Fruit fly (Drosophila melanogaster) whole organism, embryonic: ENCODE results near the gene Eip63E.

Source experiments
- CG10565 ChIP-seq: fragments of 200-800 bp; sonication (Bioruptor generic); optimal IDR thresholded peaks from 3 replicates; lab custom pipeline; 2016; ENCODE audit warnings: missing biosample characterization, mild to moderate bottlenecking, missing genetic modification characterization
- CG11085 ChIP-seq: fragments of 200-800 bp; sonication (Bioruptor generic); IDR thresholded peaks from 2 replicates; pipeline ENCODE4 v1.3.6; 2022; ENCODE audit warnings: missing biosample characterization, missing genetic modification characterization
- CG11504 ChIP-seq: fragments of 200-800 bp; sonication (Bioruptor generic); optimal IDR thresholded peaks from 3 replicates; lab custom pipeline; 2019; ENCODE audit warnings: missing biosample characterization, mild to moderate bottlenecking, missing genetic modification characterization, moderate library complexity
- CG12219 ChIP-seq: fragments of 200-800 bp; sonication (Bioruptor generic); optimal IDR thresholded peaks from 3 replicates; lab custom pipeline; 2018; ENCODE audit warnings: missing biosample characterization, mild to moderate bottlenecking, missing genetic modification characterization
- CG12236 ChIP-seq: fragments of 200-800 bp; sonication (Bioruptor generic); optimal IDR thresholded peaks from 2 replicates; lab custom pipeline; 2016; ENCODE audit warnings: missing biosample characterization, missing genetic modification characterization
- CG12942 ChIP-seq: fragments of 200-800 bp; sonication (Bioruptor generic); optimal IDR thresholded peaks from 3 replicates; lab custom pipeline; 2016; ENCODE audit warnings: missing biosample characterization, missing genetic modification characterization
- CG16779 ChIP-seq: fragments of 200-800 bp; sonication (Bioruptor generic); IDR thresholded peaks from 2 replicates; pipeline ENCODE4 v1.3.6; 2022; ENCODE audit warnings: missing biosample characterization, missing genetic modification characterization
- CG17385 ChIP-seq: fragments of 200-800 bp; sonication (Bioruptor generic); optimal IDR thresholded peaks from 3 replicates; lab custom pipeline; 2018; ENCODE audit warnings: missing biosample characterization, mild to moderate bottlenecking, missing genetic modification characterization
- CG18764 ChIP-seq: fragments of 200-800 bp; sonication (Bioruptor generic); optimal IDR thresholded peaks from 3 replicates; lab custom pipeline; 2016; ENCODE audit warnings: missing biosample characterization, missing genetic modification characterization
- CG2116 ChIP-seq: fragments of 200-800 bp; sonication (Bioruptor generic); optimal IDR thresholded peaks from 3 replicates; lab custom pipeline; 2018; ENCODE audit warnings: missing biosample characterization, mild to moderate bottlenecking, missing genetic modification characterization
- CG33213 ChIP-seq: fragments of 200-800 bp; sonication (Bioruptor generic); optimal IDR thresholded peaks from 3 replicates; lab custom pipeline; 2016; ENCODE audit warnings: missing biosample characterization, missing genetic modification characterization
- CG3407 ChIP-seq: fragments of 200-800 bp; sonication (Bioruptor generic); optimal IDR thresholded peaks from 2 replicates; lab custom pipeline; 2018; ENCODE audit warnings: missing biosample characterization, mild to moderate bottlenecking, missing genetic modification characterization
- CG3838 ChIP-seq: fragments of 200-800 bp; sonication (Bioruptor generic); optimal IDR thresholded peaks from 3 replicates; lab custom pipeline; 2016; ENCODE audit warnings: missing biosample characterization, missing genetic modification characterization
- CG43689 ChIP-seq: fragments of 200-800 bp; sonication (Bioruptor generic); IDR thresholded peaks from 2 replicates; pipeline ENCODE4 v1.3.6; 2022; ENCODE audit warnings: missing biosample characterization, missing genetic modification characterization
- CG4617 ChIP-seq: fragments of 200-800 bp; sonication (Bioruptor generic); optimal IDR thresholded peaks from 3 replicates; lab custom pipeline; 2016; ENCODE audit warnings: missing biosample characterization, missing genetic modification characterization, borderline replicate concordance
- CG4854 ChIP-seq: fragments of 200-800 bp; sonication (Bioruptor generic); optimal IDR thresholded peaks from 2 replicates; lab custom pipeline; 2016; ENCODE audit warnings: missing biosample characterization, missing genetic modification characterization, inconsistent platforms
- CG5953 ChIP-seq: fragments of 200-800 bp; sonication (Bioruptor generic); IDR thresholded peaks from 2 replicates; pipeline ENCODE4 v1.3.6; 2022; ENCODE audit warnings: missing biosample characterization, missing genetic modification characterization
- CG6254 ChIP-seq: fragments of 200-800 bp; sonication (Bioruptor generic); optimal IDR thresholded peaks from 3 replicates; lab custom pipeline; 2017; ENCODE audit warnings: mild to moderate bottlenecking, missing biosample characterization, missing genetic modification reagents, missing genetic modification characterization
- CG6791 ChIP-seq: fragments of 200-800 bp; sonication (Bioruptor generic); IDR thresholded peaks from 3 replicates; pipeline ENCODE4 v1.3.6; 2022; ENCODE audit warnings: missing biosample characterization, missing genetic modification characterization; ENCODE audit not compliant: partially characterized antibody
- CG6854 ChIP-seq: fragments of 200-800 bp; sonication (Bioruptor generic); optimal IDR thresholded peaks from 3 replicates; lab custom pipeline; 2017; ENCODE audit warnings: missing biosample characterization, mild to moderate bottlenecking, missing genetic modification characterization
- CG7556 ChIP-seq: fragments of 200-800 bp; sonication (Bioruptor generic); optimal IDR thresholded peaks from 2 replicates; lab custom pipeline; 2017; ENCODE audit warnings: missing biosample characterization, mild to moderate bottlenecking, missing genetic modification characterization
- CG7786 ChIP-seq: fragments of 200-800 bp; sonication (Bioruptor generic); optimal IDR thresholded peaks from 2 replicates; lab custom pipeline; 2016; ENCODE audit warnings: missing biosample characterization, missing genetic modification characterization
- CG8281 ChIP-seq: fragments of 200-800 bp; sonication (Bioruptor generic); optimal IDR thresholded peaks from 2 replicates; lab custom pipeline; 2018; ENCODE audit warnings: missing biosample characterization, mild to moderate bottlenecking, missing genetic modification characterization, moderate library complexity
- CG9817 ChIP-seq: fragments of 200-800 bp; sonication (Bioruptor generic); optimal IDR thresholded peaks from 2 replicates; lab custom pipeline; 2018; ENCODE audit warnings: missing biosample characterization, mild to moderate bottlenecking, missing genetic modification characterization, moderate library complexity
- CTCF ChIP-seq: fragments of 200-800 bp; sonication (Bioruptor generic); optimal IDR thresholded peaks from 2 replicates; lab custom pipeline; 2017; ENCODE audit warnings: missing biosample characterization, mild to moderate bottlenecking, missing genetic modification characterization, moderate library complexity
- Dfd ChIP-seq, 2 experiments: fragments of >200 bp; optimal IDR thresholded peaks; 2 replicates each; lab custom pipeline; 2017; ENCODE audit warnings: missing biosample characterization in 2 of 2, missing genetic modification characterization in 2 of 2
- Eip74EF ChIP-seq, 2 experiments: fragments of 200-800 bp in 1 of 2; fragments of >200 bp in 1 of 2; sonication (Bioruptor generic) in 1 of 2; optimal IDR thresholded peaks; 2 replicates each; lab custom pipeline; 2017 to 2019; ENCODE audit warnings: missing biosample characterization in 2 of 2, missing genetic modification characterization in 2 of 2, mild to moderate bottlenecking in 1 of 2, moderate library complexity in 1 of 2
- Ets97D ChIP-seq: fragments of 200-800 bp; sonication (Bioruptor generic); optimal IDR thresholded peaks from 3 replicates; lab custom pipeline; 2016; ENCODE audit warnings: missing biosample characterization, missing genetic modification characterization
- H2.0 ChIP-seq: fragments of 200-800 bp; sonication (Bioruptor generic); IDR thresholded peaks from 2 replicates; pipeline ENCODE4 v1.3.6; 2022; ENCODE audit warnings: missing biosample characterization, missing genetic modification characterization
- HLH4C ChIP-seq: fragments of 200-800 bp; sonication (Bioruptor generic); IDR thresholded peaks from 3 replicates; pipeline ENCODE4 v1.3.6; 2022; ENCODE audit warnings: missing biosample characterization, missing genetic modification characterization; ENCODE audit not compliant: partially characterized antibody
- Lim3 ChIP-seq: fragments of 200-800 bp; sonication (Bioruptor generic); IDR thresholded peaks from 2 replicates; pipeline ENCODE4 v1.3.6; 2022; ENCODE audit warnings: missing biosample characterization, missing genetic modification characterization
- Meics ChIP-seq: fragments of 200-800 bp; sonication (Bioruptor generic); optimal IDR thresholded peaks from 2 replicates; lab custom pipeline; 2017; ENCODE audit warnings: missing biosample characterization, mild to moderate bottlenecking, missing genetic modification characterization
- NK7.1 ChIP-seq: fragments of 200-800 bp; sonication (Bioruptor generic); optimal IDR thresholded peaks from 3 replicates; lab custom pipeline; 2016; ENCODE audit warnings: missing biosample characterization, missing genetic modification characterization
- Rfx ChIP-seq: fragments of 200-800 bp; sonication (Bioruptor generic); IDR thresholded peaks from 2 replicates; pipeline ENCODE4 v1.3.6; 2022; ENCODE audit warnings: missing biosample characterization, missing genetic modification characterization
- Sry-δ ChIP-seq: fragments of 200-800 bp; sonication (Bioruptor generic); optimal IDR thresholded peaks from 2 replicates; lab custom pipeline; 2016; ENCODE audit warnings: missing biosample characterization, missing genetic modification characterization
- Taf1 ChIP-seq: fragments of 200-800 bp; sonication (Bioruptor generic); IDR thresholded peaks from 2 replicates; pipeline ENCODE4 v1.3.6; 2022; ENCODE audit warnings: missing biosample characterization, missing genetic modification characterization
- bab2 ChIP-seq: fragments of 200-800 bp; sonication (Bioruptor generic); optimal IDR thresholded peaks from 2 replicates; lab custom pipeline; 2016; ENCODE audit warnings: missing biosample characterization, missing genetic modification characterization
- br ChIP-seq: fragments of >200 bp; optimal IDR thresholded peaks from 2 replicates; lab custom pipeline; 2017
- cato ChIP-seq: fragments of 200-800 bp; sonication (Bioruptor generic); optimal IDR thresholded peaks from 2 replicates; lab custom pipeline; 2016; ENCODE audit warnings: missing biosample characterization, missing genetic modification characterization, borderline replicate concordance
- chinmo ChIP-seq: fragments of 200-800 bp; sonication (Bioruptor generic); IDR thresholded peaks from 4 replicates; pipeline ENCODE4 v1.3.6; 2022; ENCODE audit warnings: missing biosample characterization, missing genetic modification characterization; ENCODE audit not compliant: partially characterized antibody
- dmrt99B ChIP-seq: fragments of 200-800 bp; sonication (Bioruptor generic); optimal IDR thresholded peaks from 2 replicates; lab custom pipeline; 2018; ENCODE audit warnings: missing biosample characterization, mild to moderate bottlenecking, missing genetic modification characterization, moderate library complexity
- eve ChIP-seq, 2 experiments: fragments of >200 bp; optimal IDR thresholded peaks; 2 replicates each; lab custom pipeline; 2017; ENCODE audit warnings: missing biosample characterization in 2 of 2, missing genetic modification characterization in 2 of 2
- gfzf ChIP-seq: fragments of 200-800 bp; sonication (Bioruptor generic); optimal IDR thresholded peaks from 2 replicates; lab custom pipeline; 2016; ENCODE audit warnings: missing biosample characterization, mild to moderate bottlenecking, missing genetic modification characterization, moderate library complexity
- hb ChIP-seq: fragments of 200-800 bp; sonication (Bioruptor generic); IDR thresholded peaks from 3 replicates; pipeline ENCODE4 v1.3.6; 2022; ENCODE audit warnings: missing biosample characterization, missing genetic modification characterization; ENCODE audit not compliant: partially characterized antibody
- hbn ChIP-seq: fragments of 200-800 bp; sonication (Bioruptor generic); IDR thresholded peaks from 2 replicates; pipeline ENCODE4 v1.3.6; 2022; ENCODE audit warnings: missing biosample characterization, missing genetic modification characterization; ENCODE audit not compliant: partially characterized antibody
- jumu ChIP-seq: fragments of 200-800 bp; sonication (Bioruptor generic); optimal IDR thresholded peaks from 3 replicates; lab custom pipeline; 2016; ENCODE audit warnings: missing biosample characterization, missing genetic modification characterization
- mam ChIP-seq: fragments of 200-800 bp; sonication (Bioruptor generic); optimal IDR thresholded peaks from 3 replicates; lab custom pipeline; 2016; ENCODE audit warnings: missing biosample characterization, missing genetic modification characterization
- pho ChIP-seq: fragments of 200-800 bp; sonication (Bioruptor generic); optimal IDR thresholded peaks from 2 replicates; lab custom pipeline; 2016; ENCODE audit warnings: missing biosample characterization, missing genetic modification characterization
- repo ChIP-seq: fragments of 200-800 bp; sonication (Bioruptor generic); optimal IDR thresholded peaks from 2 replicates; lab custom pipeline; 2016; ENCODE audit warnings: missing biosample characterization, missing genetic modification characterization
- sens-2 ChIP-seq: fragments of 200-800 bp; sonication (Bioruptor generic); IDR thresholded peaks from 2 replicates; pipeline ENCODE4 v1.3.6; 2022; ENCODE audit warnings: missing biosample characterization, missing genetic modification characterization
- slbo ChIP-seq: fragments of 200-800 bp; sonication (Bioruptor generic); IDR thresholded peaks from 2 replicates; pipeline ENCODE4 v1.3.6; 2022; ENCODE audit warnings: missing biosample characterization, missing genetic modification characterization

The Eip63E gene

dm6 chr3L:3616344-3616743 lies 100.8 kb downstream of the Eip63E start (continued):
- 0 out of 3 replicates have a peak, but pooled peaks have one; percentile 37 for TF ChIP-seq HLH4C (GFP tag; lab: Robert Waterston, UW)
- no peak for TF ChIP-seq CG6254
- TF ChIP-seq cato (GFP tag; lab: Kevin White, UChicago): peak; percentile 45
- peak; percentile 95 for TF ChIP-seq Rfx
- peak; percentile 28 for TF ChIP-seq CG17385 (GFP tag; lab: Kevin White, UChicago)
- peak; percentile 52 for TF ChIP-seq NK7.1
- peak; percentile 45; the same call in 1 of the 2 replicates for TF ChIP-seq CG16779 (GFP tag; lab: Robert Waterston, UW)
- TF ChIP-seq Eip74EF (GFP tag; optimal IDR thresholded peaks at IDR 0.05; lab: Kevin White, UChicago): no peak
- no peak for TF ChIP-seq Lim3
- TF ChIP-seq CG6791 (GFP tag; lab: Robert Waterston, UW): peak; percentile 61; the same call in 1 of the 3 replicates
- peak; percentile 62 for TF ChIP-seq CG4617 (GFP tag; lab: Kevin White, UChicago)
- peak; percentile 46 for TF ChIP-seq CG7786 (GFP tag; lab: Kevin White, UChicago)
- no peak for TF ChIP-seq pho (GFP tag; lab: Kevin White, UChicago)
- TF ChIP-seq CTCF (GFP tag; lab: Kevin White, UChicago): peak; percentile 100
- TF ChIP-seq CG3838 (GFP tag; lab: Kevin White, UChicago): peak; percentile 70
- TF ChIP-seq Dfd (GFP tag; optimal IDR thresholded peaks at IDR 0.05; lab: Kevin White, UChicago): no peak
- TF ChIP-seq bab2: peak; percentile 79
- peak; percentile 78 for TF ChIP-seq Meics (GFP tag; lab: Kevin White, UChicago)
- peak; percentile 83 for TF ChIP-seq CG33213 (GFP tag; lab: Kevin White, UChicago)
- no peak for TF ChIP-seq hbn (GFP tag; lab: Robert Waterston, UW)
- TF ChIP-seq br: no peak
- TF ChIP-seq repo: peak; percentile 19
- TF ChIP-seq CG12219 (GFP tag; lab: Kevin White, UChicago): peak; percentile 28
- TF ChIP-seq chinmo (GFP tag; lab: Robert Waterston, UW): no peak
- peak; percentile 67 for TF ChIP-seq mam (GFP tag; lab: Kevin White, UChicago)
- TF ChIP-seq CG12236 (GFP tag; lab: Kevin White, UChicago): peak; percentile 42
- TF ChIP-seq Taf1 (GFP tag; lab: Robert Waterston, UW): peak; percentile 71; the same call in 1 of the 2 replicates
- TF ChIP-seq CG11085 (GFP tag; lab: Robert Waterston, UW): peak; percentile 81
- TF ChIP-seq CG3407 (GFP tag; lab: Kevin White, UChicago): peak; percentile 54
- peak; percentile 83 for TF ChIP-seq CG11504
- peak; percentile 77 for TF ChIP-seq H2.0
- TF ChIP-seq CG43689: peak; percentile 28; the same call in 1 of the 2 replicates
- peak; percentile 30 for TF ChIP-seq CG2116 (GFP tag; lab: Kevin White, UChicago)
- TF ChIP-seq Sry-δ (GFP tag; lab: Kevin White, UChicago): peak; percentile 49
- TF ChIP-seq CG12942: peak; percentile 70
- TF ChIP-seq CG6854 (GFP tag; lab: Kevin White, UChicago): no peak
- no peak for TF ChIP-seq hb (GFP tag; lab: Robert Waterston, UW)
- no peak for TF ChIP-seq eve (GFP tag; optimal IDR thresholded peaks at IDR 0.05; lab: Kevin White, UChicago)
- TF ChIP-seq slbo: peak; percentile 92
- no peak for TF ChIP-seq CG8281 (tag; lab: Kevin White, UChicago)
- peak; percentile 71 for TF ChIP-seq dmrt99B (tag; lab: Kevin White, UChicago)
- TF ChIP-seq sens-2 (GFP tag; lab: Robert Waterston, UW): no peak
- TF ChIP-seq jumu (GFP tag; lab: Kevin White, UChicago): peak; percentile 67
- peak; percentile 50 for TF ChIP-seq CG7556 (GFP tag; lab: Kevin White, UChicago)
- no peak for TF ChIP-seq gfzf (GFP tag; lab: Kevin White, UChicago)
- peak; percentile 62 for TF ChIP-seq Ets97D (GFP tag; lab: Kevin White, UChicago)
- TF ChIP-seq CG18764 (GFP tag; lab: Kevin White, UChicago): peak; percentile 74
- peak; percentile 51; the same call in 1 of the 2 replicates for TF ChIP-seq CG5953 (GFP tag; lab: Robert Waterston, UW)
- peak; percentile 60 for TF ChIP-seq CG4854 (GFP tag; lab: Kevin White, UChicago)
- peak; percentile 91 for TF ChIP-seq CG9817 (tag; lab: Kevin White, UChicago)
- TF ChIP-seq CG10565 (GFP tag; lab: Kevin White, UChicago): no peak
